Worm (Caenorhabditis elegans) whole organism, L1 larva: ENCODE results near the gene F54D5.2.
A peak's percentile ranks its signal among the peaks of the same experiment; 100 is the strongest.

Source experiments
- C04F5.9 ChIP-seq: sonication (generic microtip); optimal IDR thresholded peaks from 2 replicates; lab custom pipeline; 2016; ENCODE audit warnings: missing genetic modification characterization, missing compliant biosample characterization
- C16A3.4 ChIP-seq: fragments of 150-350 bp; optimal IDR thresholded peaks from 2 replicates; lab custom pipeline; 2014; ENCODE audit warnings: missing biosample characterization, missing genetic modification characterization
- F16B12.6 ChIP-seq: fragments of 150-350 bp; optimal IDR thresholded peaks from 2 replicates; lab custom pipeline; 2014; ENCODE audit warnings: missing biosample characterization, missing genetic modification characterization
- blmp-1 ChIP-seq: fragments of 150-350 bp; optimal IDR thresholded peaks from 2 replicates; lab custom pipeline; 2014; ENCODE audit warnings: missing biosample characterization, missing genetic modification characterization
- ceh-63 ChIP-seq: fragments of 200-800 bp; sonication (Bioruptor generic); optimal IDR thresholded peaks from 2 replicates; lab custom pipeline; 2018; ENCODE audit warnings: mild to moderate bottlenecking, missing genetic modification characterization, missing compliant biosample characterization
- ceh-8 ChIP-seq: fragments of 200-800 bp; sonication (Bioruptor generic); optimal IDR thresholded peaks from 2 replicates; lab custom pipeline; 2018; ENCODE audit warnings: mild to moderate bottlenecking, missing genetic modification characterization, moderate library complexity, missing compliant biosample characterization
- ceh-82 ChIP-seq, 3 experiments: fragments of 150-350 bp in 1 of 3; sonication (generic microtip) in 2 of 3; optimal IDR thresholded peaks; 2 replicates each; lab custom pipeline; 2014 to 2017; ENCODE audit warnings: missing biosample characterization in 3 of 3, missing genetic modification characterization in 3 of 3
- ceh-90 ChIP-seq: sonication (generic microtip); optimal IDR thresholded peaks from 2 replicates; lab custom pipeline; 2016; ENCODE audit warnings: missing genetic modification characterization, missing compliant biosample characterization
- dpl-1 ChIP-seq, 3 experiments: fragments of 150-350 bp in 2 of 3; sonication (generic microtip) in 1 of 3; optimal IDR thresholded peaks; 2 replicates each; lab custom pipeline; 2014 to 2017; ENCODE audit warnings: missing biosample characterization in 3 of 3, missing genetic modification characterization in 3 of 3, missing genetic modification reagents in 3 of 3
- efl-1 ChIP-seq, 4 experiments: fragments of 150-350 bp; optimal IDR thresholded peaks in 3 of 4; peaks in 1 of 4; 1 replicate in 1 of 4; 2 replicates in 3 of 4; lab custom pipeline; 2014; ENCODE audit warnings: missing biosample characterization in 2 of 4, missing genetic modification characterization in 2 of 4, missing genetic modification reagents in 2 of 4
- egl-13 ChIP-seq: sonication (generic microtip); optimal IDR thresholded peaks from 2 replicates; lab custom pipeline; 2016; ENCODE audit warnings: missing genotype, missing genetic modification reagents, missing genetic modification characterization, missing compliant biosample characterization
- elt-2 ChIP-seq: sonication (generic microtip); optimal IDR thresholded peaks from 2 replicates; lab custom pipeline; 2016; ENCODE audit warnings: missing genetic modification characterization, mild to moderate bottlenecking, inconsistent platforms, missing compliant biosample characterization, missing genetic modification reagents
- fkh-10 ChIP-seq: sonication (generic microtip); optimal IDR thresholded peaks from 2 replicates; lab custom pipeline; 2017; ENCODE audit warnings: missing biosample characterization, missing genetic modification reagents, missing genetic modification characterization
- fkh-8 ChIP-seq: sonication (generic microtip); optimal IDR thresholded peaks from 2 replicates; lab custom pipeline; 2016; ENCODE audit warnings: mild to moderate bottlenecking, missing genetic modification characterization, missing compliant biosample characterization
- grh-1 ChIP-seq: fragments of 200-800 bp; sonication (Bioruptor generic); IDR thresholded peaks from 2 replicates; pipeline ENCODE4 v1.3.6; 2022; ENCODE audit warnings: missing genetic modification reagents, missing genetic modification characterization, missing compliant biosample characterization
- hlh-4 ChIP-seq: sonication (generic microtip); optimal IDR thresholded peaks from 2 replicates; lab custom pipeline; 2016; ENCODE audit warnings: mild to moderate bottlenecking, missing genetic modification characterization, missing compliant biosample characterization
- irx-1 ChIP-seq: sonication (generic microtip); optimal IDR thresholded peaks from 2 replicates; lab custom pipeline; 2016; ENCODE audit warnings: missing genetic modification characterization, missing compliant biosample characterization
- lin-13 ChIP-seq: fragments of 150-350 bp; optimal IDR thresholded peaks from 2 replicates; lab custom pipeline; 2014; ENCODE audit warnings: missing biosample characterization, missing genetic modification reagents, missing genetic modification characterization
- lin-15B ChIP-seq: fragments of 150-350 bp; sonication (generic microtip); optimal IDR thresholded peaks from 3 replicates; lab custom pipeline; 2014; ENCODE audit warnings: missing biosample characterization, missing genetic modification characterization
- lin-35 ChIP-seq, 2 experiments: fragments of 150-350 bp; optimal IDR thresholded peaks; 2 replicates each; lab custom pipeline; 2014; ENCODE audit warnings: missing biosample characterization in 2 of 2, missing genetic modification characterization in 2 of 2, missing genetic modification reagents in 2 of 2
- lir-3 ChIP-seq: sonication (generic microtip); optimal IDR thresholded peaks from 2 replicates; lab custom pipeline; 2016; ENCODE audit warnings: mild to moderate bottlenecking, missing genetic modification characterization, moderate library complexity, missing compliant biosample characterization; ENCODE audit not compliant: poor library complexity
- mab-9 ChIP-seq: fragments of 200-800 bp; sonication (Bioruptor generic); IDR thresholded peaks from 2 replicates; pipeline ENCODE4 v1.3.6; 2022; ENCODE audit warnings: missing genetic modification reagents, missing genetic modification characterization, missing compliant biosample characterization
- nhr-20 ChIP-seq: sonication (generic microtip); optimal IDR thresholded peaks from 2 replicates; lab custom pipeline; 2016; ENCODE audit warnings: mild to moderate bottlenecking, missing genetic modification characterization, missing compliant biosample characterization
- nhr-71 ChIP-seq: sonication (generic microtip); optimal IDR thresholded peaks from 2 replicates; lab custom pipeline; 2016; ENCODE audit warnings: mild to moderate bottlenecking, missing genetic modification characterization, moderate library complexity, missing compliant biosample characterization
- nhr-77 ChIP-seq: fragments of 150-350 bp; optimal IDR thresholded peaks from 2 replicates; lab custom pipeline; 2014; ENCODE audit warnings: missing biosample characterization, missing genetic modification characterization
- nhr-85 ChIP-seq: sonication (generic microtip); peaks from one replicate; lab custom pipeline; 2016; ENCODE audit warnings: missing genetic modification characterization, inconsistent platforms, missing compliant biosample characterization
- nhr-90 ChIP-seq: sonication (generic microtip); optimal IDR thresholded peaks from 2 replicates; lab custom pipeline; 2016; ENCODE audit warnings: mild to moderate bottlenecking, missing genetic modification characterization, missing compliant biosample characterization; ENCODE audit not compliant: poor library complexity
- snpc-4 ChIP-seq: fragments of 150-350 bp; optimal IDR thresholded peaks from 2 replicates; lab custom pipeline; 2014; ENCODE audit warnings: missing biosample characterization, missing genetic modification characterization
- snu-23 ChIP-seq: sonication (generic microtip); optimal IDR thresholded peaks from 2 replicates; lab custom pipeline; 2016; ENCODE audit warnings: missing genetic modification characterization, missing compliant biosample characterization
- sox-4 ChIP-seq: sonication (generic microtip); optimal IDR thresholded peaks from 2 replicates; lab custom pipeline; 2016; ENCODE audit warnings: missing genetic modification characterization, missing compliant biosample characterization
- vab-15 ChIP-seq: sonication (generic microtip); optimal IDR thresholded peaks from 2 replicates; lab custom pipeline; 2017; ENCODE audit warnings: missing genotype, mild to moderate bottlenecking, missing genetic modification characterization, missing compliant biosample characterization
- xbp-1 ChIP-seq: sonication (generic microtip); optimal IDR thresholded peaks from 2 replicates; lab custom pipeline; 2016; ENCODE audit warnings: missing genetic modification characterization, missing compliant biosample characterization
- zip-4 ChIP-seq: fragments of 200-800 bp; sonication (Bioruptor generic); optimal IDR thresholded peaks from 2 replicates; lab custom pipeline; 2018; ENCODE audit warnings: mild to moderate bottlenecking, missing genetic modification characterization, moderate library complexity, missing compliant biosample characterization
- ztf-11 ChIP-seq, 2 experiments: sonication (generic microtip); optimal IDR thresholded peaks; 2 replicates each; lab custom pipeline; 2016 to 2017; ENCODE audit warnings: missing genetic modification characterization in 2 of 2, missing biosample characterization in 1 of 2, missing compliant biosample characterization in 1 of 2

Gene F54D5.2

ce11 chrII:11534429-11535099 is 38.4 kb upstream of the F54D5.2 start, which contains the start of gene Y62F5A.12 (continued):
- peak; percentile 82 for TF ChIP-seq lin-15B (tag; lab: Kevin White, UChicago)
- TF ChIP-seq egl-13 (tag; lab: Kevin White, UChicago) = peak; percentile 72
- peak; percentile 20 for TF ChIP-seq hlh-4 (tag; lab: Kevin White, UChicago)
- TF ChIP-seq nhr-71 (tag; lab: Kevin White, UChicago) = peak; percentile 92
- TF ChIP-seq ceh-8 (GFP tag; lab: Kevin White, UChicago) = peak; percentile 57
- TF ChIP-seq ceh-82 (tag; optimal IDR thresholded peaks at IDR 0.05; lab: Kevin White, UChicago) = peak; percentile 76 to 92 (median 80)
- TF ChIP-seq fkh-8 (tag; lab: Kevin White, UChicago) = peak; percentile 90
- peak; percentile 87 for TF ChIP-seq mab-9 (GFP tag; lab: Robert Waterston, UW)
- peak; percentile 78 to 92 for TF ChIP-seq lin-35 (GFP tag; optimal IDR thresholded peaks at IDR 0.05; lab: Kevin White, UChicago)
- peak; percentile 42 for TF ChIP-seq elt-2 (tag; lab: Kevin White, UChicago)
- peak; percentile 81 to 89 (median 85) for TF ChIP-seq dpl-1 (GFP tag; optimal IDR thresholded peaks at IDR 0.05; lab: Kevin White, UChicago)
- TF ChIP-seq F16B12.6 = peak; percentile 32
- peak; percentile 74 for TF ChIP-seq nhr-85
- peak; percentile 86 for TF ChIP-seq xbp-1 (tag; lab: Kevin White, UChicago)
- peak; percentile 59 for TF ChIP-seq lin-13 (GFP tag; lab: Kevin White, UChicago)
- TF ChIP-seq C16A3.4 (tag; lab: Kevin White, UChicago) = peak; percentile 71
- peak; percentile 47 for TF ChIP-seq C04F5.9 (tag; lab: Kevin White, UChicago)
- peak; percentile 44 for TF ChIP-seq irx-1 (tag; lab: Kevin White, UChicago)
- peak; percentile 89 for TF ChIP-seq snu-23 (GFP tag; lab: Kevin White, UChicago)
- peak; percentile 86 for TF ChIP-seq nhr-90 (tag; lab: Kevin White, UChicago)
- peak; percentile 72 for TF ChIP-seq nhr-77
- TF ChIP-seq vab-15 = peak; percentile 76
- peak; percentile 11 for TF ChIP-seq zip-4 (GFP tag; lab: Kevin White, UChicago)
- peak in 1 of 2 experiments; percentile 94 for TF ChIP-seq ztf-11 (tag; optimal IDR thresholded peaks at IDR 0.05; lab: Kevin White, UChicago)
- peak; percentile 78 for TF ChIP-seq sox-4 (tag; lab: Kevin White, UChicago)
- peak; percentile 6 for TF ChIP-seq snpc-4 (tag; lab: Kevin White, UChicago)
- TF ChIP-seq lir-3 (tag; lab: Kevin White, UChicago) = peak; percentile 91
- peak; percentile 86 for TF ChIP-seq ceh-63 (GFP tag; lab: Kevin White, UChicago)
- peak; percentile 51 for TF ChIP-seq ceh-90 (tag; lab: Kevin White, UChicago)
- TF ChIP-seq nhr-20 (tag; lab: Kevin White, UChicago) = peak; percentile 86
- peak; percentile 81 for TF ChIP-seq fkh-10 (GFP tag; lab: Kevin White, UChicago)

ce11 chrII:11535429-11535828 is 37.6 kb upstream of the F54D5.2 start:
- TF ChIP-seq blmp-1 (tag; lab: Kevin White, UChicago) = no peak
- TF ChIP-seq grh-1 (GFP tag; lab: Robert Waterston, UW) = no peak
- no peak for TF ChIP-seq lin-35 (GFP tag; optimal IDR thresholded peaks at IDR 0.05; lab: Kevin White, UChicago)
- TF ChIP-seq lin-13 (GFP tag; lab: Kevin White, UChicago) = no peak

- TF ChIP-seq efl-1 (optimal IDR thresholded peaks at IDR 0.05; lab: Kevin White, UChicago) (no peak), efl-1 (GFP tag; optimal IDR thresholded peaks at IDR 0.05 in 1 of 2; lab: Kevin White, UChicago) (peak in 1 of 2 experiments; percentile 82), nhr-20 (tag; lab: Kevin White, UChicago) (no peak)
Measured at ce11 chrII:11535924-11536323, 37.1 kb upstream of the F54D5.2 start.
